Worm (Caenorhabditis elegans) whole organism, late embryonic: ENCODE measurements around the gene ubc-22.

ENCODE experiments used
- C08G9.2 ChIP-seq: sonication (generic microtip); optimal IDR thresholded peaks from 2 replicates; lab custom pipeline; 2016; ENCODE audit warnings: mild to moderate bottlenecking, missing genetic modification characterization, moderate library complexity, missing compliant biosample characterization
- K09A11.1 ChIP-seq: sonication (generic microtip); optimal IDR thresholded peaks from 2 replicates; lab custom pipeline; 2017; ENCODE audit warnings: antibody characterized with exemption, mild to moderate bottlenecking, missing genetic modification characterization, missing compliant biosample characterization; ENCODE audit not compliant: insufficient read depth
- Y22D7AL.16 ChIP-seq: sonication (generic microtip); optimal IDR thresholded peaks from 2 replicates; lab custom pipeline; 2016; ENCODE audit warnings: missing genetic modification characterization, missing compliant biosample characterization
- ahr-1 ChIP-seq: sonication (generic microtip); optimal IDR thresholded peaks from 2 replicates; lab custom pipeline; 2016; ENCODE audit warnings: missing genetic modification characterization, missing compliant biosample characterization
- ceh-19 ChIP-seq: fragments of 200-800 bp; sonication (Bioruptor generic); optimal IDR thresholded peaks from 2 replicates; lab custom pipeline; 2018; ENCODE audit warnings: mild to moderate bottlenecking, missing genetic modification characterization, missing compliant biosample characterization
- ceh-22 ChIP-seq: sonication (generic microtip); optimal IDR thresholded peaks from 2 replicates; lab custom pipeline; 2017; ENCODE audit warnings: missing biosample characterization, missing genetic modification characterization
- ceh-30 ChIP-seq: fragments of 150-350 bp; optimal IDR thresholded peaks from 2 replicates; lab custom pipeline; 2014; ENCODE audit warnings: missing biosample characterization, missing genetic modification characterization
- ceh-34 ChIP-seq: sonication (generic microtip); optimal IDR thresholded peaks from 2 replicates; lab custom pipeline; 2016; ENCODE audit warnings: mild to moderate bottlenecking, missing genetic modification characterization, missing compliant biosample characterization
- ceh-6 ChIP-seq: fragments of 200-800 bp; sonication (Bioruptor generic); optimal IDR thresholded peaks from 2 replicates; lab custom pipeline; 2018; ENCODE audit warnings: mild to moderate bottlenecking, missing genetic modification characterization, missing compliant biosample characterization
- ceh-9 ChIP-seq: sonication (generic microtip); optimal IDR thresholded peaks from 2 replicates; lab custom pipeline; 2016; ENCODE audit warnings: mild to moderate bottlenecking, missing genetic modification characterization, inconsistent platforms, missing compliant biosample characterization
- che-1 ChIP-seq: sonication (generic microtip); optimal IDR thresholded peaks from 2 replicates; lab custom pipeline; 2016; ENCODE audit warnings: mild to moderate bottlenecking, missing genetic modification characterization, missing compliant biosample characterization
- dve-1 ChIP-seq: sonication (generic microtip); optimal IDR thresholded peaks from 2 replicates; lab custom pipeline; 2017; ENCODE audit warnings: antibody characterized with exemption, mild to moderate bottlenecking, missing genetic modification characterization, missing compliant biosample characterization
- elt-2 ChIP-seq: sonication (generic microtip); optimal IDR thresholded peaks from 2 replicates; lab custom pipeline; 2016; ENCODE audit warnings: missing genetic modification reagents, missing genetic modification characterization, missing compliant biosample characterization
- ets-4 ChIP-seq: sonication (generic microtip); optimal IDR thresholded peaks from 2 replicates; lab custom pipeline; 2016; ENCODE audit warnings: missing genetic modification characterization, missing compliant biosample characterization
- eyg-1 ChIP-seq: sonication (generic microtip); optimal IDR thresholded peaks from 2 replicates; lab custom pipeline; 2016; ENCODE audit warnings: missing genotype, missing genetic modification characterization, missing compliant biosample characterization
- fax-1 ChIP-seq: sonication (generic microtip); optimal IDR thresholded peaks from 2 replicates; lab custom pipeline; 2016; ENCODE audit warnings: missing genotype, missing genetic modification characterization, missing compliant biosample characterization
- hlh-30 ChIP-seq: sonication (generic microtip); optimal IDR thresholded peaks from 2 replicates; lab custom pipeline; 2017; ENCODE audit warnings: antibody characterized with exemption, missing genetic modification characterization, missing compliant biosample characterization; ENCODE audit not compliant: insufficient read depth
- hlh-6 ChIP-seq: sonication (generic microtip); optimal IDR thresholded peaks from 2 replicates; lab custom pipeline; 2016; ENCODE audit warnings: missing genotype, missing genetic modification characterization, missing compliant biosample characterization
- lin-11 ChIP-seq: fragments of 200-800 bp; sonication (Bioruptor generic); optimal IDR thresholded peaks from 2 replicates; lab custom pipeline; 2018; ENCODE audit warnings: mild to moderate bottlenecking, missing genetic modification characterization, missing compliant biosample characterization
- nfya-1 ChIP-seq: sonication (generic microtip); optimal IDR thresholded peaks from 2 replicates; lab custom pipeline; 2017; ENCODE audit warnings: missing genetic modification characterization, mild to moderate bottlenecking, missing compliant biosample characterization, antibody characterized with exemption, moderate library complexity
- nhr-11 ChIP-seq: fragments of 150-350 bp; optimal IDR thresholded peaks from 2 replicates; lab custom pipeline; 2014; ENCODE audit warnings: missing biosample characterization, missing genetic modification characterization
- npax-4 ChIP-seq: sonication (generic microtip); optimal IDR thresholded peaks from 2 replicates; lab custom pipeline; 2016; ENCODE audit warnings: missing genetic modification characterization, missing compliant biosample characterization
- odd-2 ChIP-seq: sonication (generic microtip); optimal IDR thresholded peaks from 2 replicates; lab custom pipeline; 2017; ENCODE audit warnings: antibody characterized with exemption, mild to moderate bottlenecking, missing genetic modification characterization, missing compliant biosample characterization
- pha-2 ChIP-seq: sonication (generic microtip); optimal IDR thresholded peaks from 2 replicates; lab custom pipeline; 2017; ENCODE audit warnings: mild to moderate bottlenecking, missing genetic modification characterization, missing compliant biosample characterization
- pros-1 ChIP-seq: fragments of 150-350 bp; optimal IDR thresholded peaks from 2 replicates; lab custom pipeline; 2014; ENCODE audit warnings: missing biosample characterization, missing genetic modification reagents, missing genetic modification characterization
- sox-2 ChIP-seq: fragments of 200-800 bp; sonication (Bioruptor generic); IDR thresholded peaks from 2 replicates; pipeline ENCODE4 v1.3.6; 2022; ENCODE audit warnings: missing genetic modification reagents, missing genetic modification characterization, missing compliant biosample characterization
- tbx-2 ChIP-seq: sonication (generic microtip); optimal IDR thresholded peaks from 2 replicates; lab custom pipeline; 2016; ENCODE audit warnings: missing genetic modification characterization, missing compliant biosample characterization
- tbx-7 ChIP-seq: sonication (generic microtip); optimal IDR thresholded peaks from 2 replicates; lab custom pipeline; 2016; ENCODE audit warnings: missing genotype, missing genetic modification characterization, missing compliant biosample characterization
- ttx-3 ChIP-seq: sonication (generic microtip); optimal IDR thresholded peaks from 2 replicates; lab custom pipeline; 2016; ENCODE audit warnings: missing genetic modification reagents, missing genetic modification characterization, missing compliant biosample characterization
- unc-3 ChIP-seq, 2 experiments: fragments of 200-800 bp in 1 of 2; sonication (Bioruptor generic) in 1 of 2; sonication (generic microtip) in 1 of 2; conservative IDR thresholded peaks in 1 of 2; optimal IDR thresholded peaks in 1 of 2; 2 replicates each; pipeline versions ENCODE4 v1.3.6 to Lab custom; 2016 to 2022; ENCODE audit warnings: missing compliant biosample characterization in 2 of 2, missing genetic modification characterization in 2 of 2, missing genetic modification reagents in 1 of 2
- unc-86 ChIP-seq: sonication (generic microtip); optimal IDR thresholded peaks from 2 replicates; lab custom pipeline; 2016; ENCODE audit warnings: missing genetic modification characterization, missing compliant biosample characterization
- zip-5 ChIP-seq: sonication (generic microtip); optimal IDR thresholded peaks from 2 replicates; lab custom pipeline; 2016; ENCODE audit warnings: missing genetic modification characterization, missing compliant biosample characterization

Gene ubc-22

DNA sequence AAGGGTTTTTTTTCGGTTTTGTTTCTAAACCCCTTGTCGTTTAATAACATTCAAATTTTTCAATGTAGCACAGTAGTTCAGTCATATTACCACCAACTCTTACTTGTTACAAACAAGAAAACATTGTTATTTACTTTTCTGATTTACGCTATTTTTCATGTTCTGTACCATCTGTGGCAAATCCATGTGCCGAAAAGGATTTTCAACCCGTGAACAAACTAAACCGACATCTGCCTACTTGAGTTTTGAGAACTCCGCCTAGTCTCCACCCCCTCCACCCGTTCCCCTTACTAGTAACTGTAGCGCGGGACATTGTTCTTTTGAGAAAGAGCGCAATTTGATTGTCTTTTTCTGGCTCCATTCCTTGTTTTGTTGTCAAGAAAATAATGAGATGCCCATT lies 36.1 kb upstream of the ubc-22 start, which contains the start of gene ensh-1:
Gene ensh-1 (plus strand): TSS at position 301 of the 400 bp plus-strand sequence.
- TF ChIP-seq ceh-19 (GFP tag; lab: Kevin White, UChicago) = no peak
- no peak for TF ChIP-seq C08G9.2
- TF ChIP-seq sox-2 (GFP tag; lab: Robert Waterston, UW) = no peak
- no peak for TF ChIP-seq fax-1 (tag; lab: Kevin White, UChicago)
- TF ChIP-seq ceh-34 = no peak
- no peak for TF ChIP-seq ceh-30 (tag; lab: Kevin White, UChicago)
- no peak for TF ChIP-seq odd-2
- no peak for TF ChIP-seq tbx-7 (tag; lab: Kevin White, UChicago)
- TF ChIP-seq ceh-22 (tag; lab: Kevin White, UChicago) = no peak
- TF ChIP-seq pha-2 (tag; lab: Kevin White, UChicago) = no peak
- no peak for TF ChIP-seq tbx-2
- no peak for TF ChIP-seq zip-5
- TF ChIP-seq ahr-1 (tag; lab: Kevin White, UChicago) = no peak
- TF ChIP-seq dve-1 (tag; lab: Kevin White, UChicago) = no peak

- TF ChIP-seq K09A11.1 (no peak), unc-86 (tag; lab: Kevin White, UChicago) (no peak), che-1 (tag; lab: Kevin White, UChicago) (no peak), ceh-9 (tag; lab: Kevin White, UChicago) (no peak), hlh-30 (tag; lab: Kevin White, UChicago) (no peak), dve-1 (tag; lab: Kevin White, UChicago) (no peak), nhr-11 (tag; lab: Kevin White, UChicago) (no peak), pros-1 (tag; lab: Kevin White, UChicago) (no peak), hlh-6 (tag; lab: Kevin White, UChicago) (no peak), elt-2 (no peak), Y22D7AL.16 (tag; lab: Kevin White, UChicago) (no peak), ttx-3 (no peak), unc-3 (GFP tag; conservative IDR thresholded peaks at IDR 0.05; lab: Robert Waterston, UW) (no peak), unc-3 (tag; optimal IDR thresholded peaks at IDR 0.05; lab: Kevin White, UChicago) (no peak), ets-4 (tag; lab: Kevin White, UChicago) (no peak)
Observed at ce11 chrX:8902920-8903319, 34.0 kb upstream of the ubc-22 start.

- TF ChIP-seq ceh-9 (tag; lab: Kevin White, UChicago) (no peak), ets-4 (tag; lab: Kevin White, UChicago) (no peak), ceh-19 (GFP tag; lab: Kevin White, UChicago) (no peak), npax-4 (no peak)
Observed at ce11 chrX:8892808-8893207, 23.8 kb upstream of the ubc-22 start, which contains the start of gene C13E3.1. C13E3.1 (plus strand) TSS chrX:8893108.

- no peak for TF ChIP-seq ceh-6 (GFP tag; lab: Kevin White, UChicago)
- TF ChIP-seq eyg-1 (tag; lab: Kevin White, UChicago) = no peak
- peak; percentile 74 for TF ChIP-seq elt-2
Observed at ce11 chrX:8891393-8891953, 22.5 kb upstream of the ubc-22 start.

ce11 chrX:8890251-8890755 lies 21.3 kb upstream of the ubc-22 start:
- TF ChIP-seq tbx-2 = no peak
- TF ChIP-seq Y22D7AL.16 (tag; lab: Kevin White, UChicago) = no peak
- TF ChIP-seq hlh-30 (tag; lab: Kevin White, UChicago) = no peak
- no peak for TF ChIP-seq ceh-34
- no peak for TF ChIP-seq lin-11
- TF ChIP-seq che-1 (tag; lab: Kevin White, UChicago) = no peak
- no peak for TF ChIP-seq unc-3 (GFP tag; conservative IDR thresholded peaks at IDR 0.05; lab: Robert Waterston, UW)
- no peak for TF ChIP-seq unc-3 (tag; optimal IDR thresholded peaks at IDR 0.05; lab: Kevin White, UChicago)
- TF ChIP-seq nfya-1 (tag; lab: Kevin White, UChicago) = no peak
- no peak for TF ChIP-seq ceh-22 (tag; lab: Kevin White, UChicago)
- no peak for TF ChIP-seq ttx-3
